Worm (Caenorhabditis elegans): ENCODE data around the gene K08B12.3.
A peak's percentile ranks its signal among the peaks of the same experiment; 100 is the strongest.

- TF ChIP-seq dve-1 (tag; optimal IDR thresholded peaks at IDR 0.05) (peak; percentile 71), pat-9 (tag; optimal IDR thresholded peaks at IDR 0.05) (peak; percentile 61), F13H6.1 (tag; optimal IDR thresholded peaks at IDR 0.05) (peak; percentile 84), odd-2 (tag; optimal IDR thresholded peaks at IDR 0.05) (peak; percentile 10), elt-2 (tag; optimal IDR thresholded peaks at IDR 0.05) (peak; percentile 60), unc-86 (tag; optimal IDR thresholded peaks at IDR 0.05) (peak; percentile 69), C08G9.2 (tag; optimal IDR thresholded peaks at IDR 0.05) (peak; percentile 64), fkh-10 (GFP tag; optimal IDR thresholded peaks at IDR 0.05) (peak; percentile 70), ets-4 (tag; optimal IDR thresholded peaks at IDR 0.05) (peak; percentile 42)
These were observed 7.4 kb upstream of the K08B12.3 start for ce11 chrV:6227326-6228246.

All from whole organism, late embryonic.